Worm (Caenorhabditis elegans) whole organism, mixed stage, embryonic: ENCODE results near the gene ula-1.

Experiments used
- blmp-1 ChIP-seq: fragments of 150-350 bp; optimal IDR thresholded peaks from 2 replicates; lab custom pipeline; 2014; ENCODE audit warnings: missing biosample characterization, missing genetic modification characterization
- ces-1 ChIP-seq: fragments of 150-350 bp; optimal IDR thresholded peaks from 2 replicates; lab custom pipeline; 2014; ENCODE audit warnings: missing biosample characterization, missing genetic modification reagents, missing genetic modification characterization
- elt-1 ChIP-seq: sonication (generic microtip); optimal IDR thresholded peaks from 2 replicates; lab custom pipeline; 2017; ENCODE audit warnings: missing genetic modification characterization, mild to moderate bottlenecking, missing compliant biosample characterization, antibody characterized with exemption, moderate library complexity, borderline replicate concordance; ENCODE audit not compliant: insufficient read depth
- elt-3 ChIP-seq: fragments of 150-350 bp; optimal IDR thresholded peaks from 2 replicates; lab custom pipeline; 2014; ENCODE audit warnings: missing biosample characterization, missing genetic modification characterization
- lin-13 ChIP-seq: fragments of 150-350 bp; optimal IDR thresholded peaks from 2 replicates; lab custom pipeline; 2014; ENCODE audit warnings: missing biosample characterization, missing genetic modification characterization
- mep-1 ChIP-seq: fragments of 150-350 bp; optimal IDR thresholded peaks from 2 replicates; lab custom pipeline; 2017; ENCODE audit warnings: missing biosample characterization, missing genetic modification reagents, missing genetic modification characterization, inconsistent platforms
- nhr-12 ChIP-seq: fragments of 150-350 bp; optimal IDR thresholded peaks from 2 replicates; lab custom pipeline; 2014; ENCODE audit warnings: missing biosample characterization, missing genetic modification characterization
- nhr-237 ChIP-seq: fragments of 150-350 bp; optimal IDR thresholded peaks from 2 replicates; lab custom pipeline; 2014; ENCODE audit warnings: missing biosample characterization, missing genetic modification characterization
- snpc-4 ChIP-seq: fragments of 150-350 bp; optimal IDR thresholded peaks from 2 replicates; lab custom pipeline; 2014; ENCODE audit warnings: missing biosample characterization, missing genetic modification characterization
- tbx-8 ChIP-seq: fragments of 200-800 bp; sonication (Bioruptor generic); optimal IDR thresholded peaks from 2 replicates; lab custom pipeline; 2018; ENCODE audit warnings: mild to moderate bottlenecking, missing genetic modification characterization, moderate library complexity, missing compliant biosample characterization
- unc-120 ChIP-seq: sonication (generic microtip); optimal IDR thresholded peaks from 2 replicates; lab custom pipeline; 2017; ENCODE audit warnings: missing genetic modification characterization, missing compliant biosample characterization; ENCODE audit not compliant: poor library complexity, severe bottlenecking

DNA sequence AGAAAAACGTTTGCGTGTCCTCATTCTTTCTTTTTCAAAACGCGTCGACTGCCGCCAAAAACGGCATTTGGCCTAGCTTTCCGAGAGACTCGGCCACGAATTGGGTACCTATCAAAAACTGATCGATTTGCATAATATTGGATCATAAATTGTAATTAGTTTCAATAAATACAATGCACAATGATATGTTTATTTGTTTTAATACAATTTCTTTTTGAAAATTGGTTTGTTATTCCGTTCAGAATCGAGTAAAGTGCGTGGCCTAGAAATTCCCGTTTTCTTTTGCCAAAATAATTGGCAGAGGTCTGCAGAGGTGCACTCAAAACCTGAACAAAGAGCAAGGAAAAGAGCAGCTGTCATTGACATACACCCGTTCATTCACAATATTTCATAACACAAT is 14.7 kb downstream of the ula-1 start, which contains the start of gene F26F4.8:
- TF ChIP-seq ces-1 (GFP tag; lab: Kevin White, UChicago) (peak; percentile 2), nhr-12 (tag; lab: Kevin White, UChicago) (no peak), mep-1 (tag; lab: Kevin White, UChicago) (peak; percentile 18), snpc-4 (tag; lab: Kevin White, UChicago) (no peak), blmp-1 (tag; lab: Kevin White, UChicago) (no peak), lin-13 (tag; lab: Kevin White, UChicago) (no peak), nhr-237 (no peak), elt-1 (tag; lab: Kevin White, UChicago) (no peak), elt-3 (no peak), tbx-8 (GFP tag; lab: Kevin White, UChicago) (no peak), unc-120 (tag; lab: Kevin White, UChicago) (peak; percentile 92)
